Worm (Caenorhabditis elegans) whole organism, L3 larva: ENCODE results near the gene msp-32.
"Not testable (repeated sequence)": the region's sequence is repeated elsewhere in the genome, so short reads cannot be mapped to it uniquely, and the experiment has no call there.

ENCODE experiments used
- R02D3.7 ChIP-seq: fragments of 150-350 bp; optimal IDR thresholded peaks from 2 replicates; lab custom pipeline; 2014; ENCODE audit warnings: missing biosample characterization, missing genetic modification characterization
- aly-2 ChIP-seq: fragments of 150-350 bp; optimal IDR thresholded peaks from 2 replicates; lab custom pipeline; 2014; ENCODE audit warnings: missing biosample characterization, missing genetic modification characterization
- ceh-16 ChIP-seq: sonication (generic microtip); optimal IDR thresholded peaks from 2 replicates; lab custom pipeline; 2017; ENCODE audit warnings: missing biosample characterization, missing genetic modification characterization
- ceh-28 ChIP-seq: fragments of 150-350 bp; optimal IDR thresholded peaks from 2 replicates; lab custom pipeline; 2014; ENCODE audit warnings: missing biosample characterization, missing genetic modification reagents, missing genetic modification characterization
- ceh-82 ChIP-seq: fragments of 150-350 bp; optimal IDR thresholded peaks from 2 replicates; lab custom pipeline; 2014; ENCODE audit warnings: missing biosample characterization, missing genetic modification characterization
- ceh-9 ChIP-seq: sonication (generic microtip); optimal IDR thresholded peaks from 2 replicates; lab custom pipeline; 2018; ENCODE audit warnings: missing biosample characterization, missing genetic modification characterization
- daf-12 ChIP-seq: fragments of 150-350 bp; optimal IDR thresholded peaks from 2 replicates; lab custom pipeline; 2014; ENCODE audit warnings: missing biosample characterization, missing genetic modification reagents, missing genetic modification characterization
- egl-27 ChIP-seq: sonication (generic microtip); optimal IDR thresholded peaks from 4 replicates; lab custom pipeline; 2017; ENCODE audit warnings: missing biosample characterization, missing genetic modification reagents, missing genetic modification characterization
- elt-1 ChIP-seq: fragments of 150-350 bp; optimal IDR thresholded peaks from 2 replicates; lab custom pipeline; 2014; ENCODE audit warnings: missing biosample characterization, missing genetic modification characterization
- elt-2 ChIP-seq: sonication (generic microtip); optimal IDR thresholded peaks from 2 replicates; lab custom pipeline; 2016; ENCODE audit warnings: missing genetic modification reagents, mild to moderate bottlenecking, missing genetic modification characterization, missing compliant biosample characterization
- elt-3 ChIP-seq, 3 experiments: fragments of 150-350 bp in 1 of 3; sonication (generic microtip) in 2 of 3; optimal IDR thresholded peaks; 2 replicates in 2 of 3; 4 replicates in 1 of 3; lab custom pipeline; 2014 to 2017; ENCODE audit warnings: missing biosample characterization in 3 of 3, missing genetic modification characterization in 3 of 3
- fkh-10 ChIP-seq: sonication (generic microtip); optimal IDR thresholded peaks from 2 replicates; lab custom pipeline; 2017; ENCODE audit warnings: missing biosample characterization, missing genetic modification reagents, missing genetic modification characterization
- jun-1 ChIP-seq: fragments of 150-350 bp; optimal IDR thresholded peaks from 2 replicates; lab custom pipeline; 2014; ENCODE audit warnings: missing biosample characterization, missing genetic modification reagents, missing genetic modification characterization
- lin-15B ChIP-seq: fragments of 150-350 bp; optimal IDR thresholded peaks from 2 replicates; lab custom pipeline; 2014; ENCODE audit warnings: missing biosample characterization, missing genetic modification characterization
- lin-39 ChIP-seq: fragments of 150-350 bp; optimal IDR thresholded peaks from 2 replicates; lab custom pipeline; 2018; ENCODE audit warnings: missing biosample characterization, missing genetic modification reagents, missing genetic modification characterization
- lsy-12 ChIP-seq: sonication (generic microtip); optimal IDR thresholded peaks from 2 replicates; lab custom pipeline; 2016; ENCODE audit warnings: mild to moderate bottlenecking, missing genetic modification characterization, missing compliant biosample characterization
- nfya-1 ChIP-seq: sonication (generic microtip); optimal IDR thresholded peaks from 2 replicates; lab custom pipeline; 2017; ENCODE audit warnings: missing genetic modification characterization, mild to moderate bottlenecking, missing compliant biosample characterization, antibody characterized with exemption, moderate library complexity; ENCODE audit not compliant: insufficient read depth
- nhr-11 ChIP-seq: fragments of 150-350 bp; optimal IDR thresholded peaks from 2 replicates; lab custom pipeline; 2014; ENCODE audit warnings: missing biosample characterization, missing genetic modification characterization
- nhr-12 ChIP-seq: fragments of 150-350 bp; optimal IDR thresholded peaks from 2 replicates; lab custom pipeline; 2014; ENCODE audit warnings: missing biosample characterization, missing genetic modification characterization
- nhr-23 ChIP-seq: fragments of 150-350 bp; optimal IDR thresholded peaks from 2 replicates; lab custom pipeline; 2014; ENCODE audit warnings: missing biosample characterization, missing genetic modification reagents, missing genetic modification characterization
- nhr-25 ChIP-seq: sonication (generic microtip); optimal IDR thresholded peaks from 2 replicates; lab custom pipeline; 2017; ENCODE audit warnings: missing biosample characterization, missing genetic modification characterization
- nhr-28 ChIP-seq: fragments of 150-350 bp; optimal IDR thresholded peaks from 2 replicates; lab custom pipeline; 2014; ENCODE audit warnings: missing biosample characterization, missing genetic modification characterization
- nhr-43 ChIP-seq: sonication (generic microtip); optimal IDR thresholded peaks from 2 replicates; lab custom pipeline; 2016; ENCODE audit warnings: mild to moderate bottlenecking, missing genetic modification characterization, missing compliant biosample characterization; ENCODE audit not compliant: poor library complexity, severe bottlenecking
- nhr-67 ChIP-seq: fragments of 150-350 bp; optimal IDR thresholded peaks from 2 replicates; lab custom pipeline; 2014; ENCODE audit warnings: missing biosample characterization, missing genetic modification characterization
- nhr-76 ChIP-seq: fragments of 150-350 bp; sonication (generic microtip); optimal IDR thresholded peaks from 5 replicates; lab custom pipeline; 2014; ENCODE audit warnings: missing biosample characterization, missing genetic modification characterization
- nhr-77 ChIP-seq: fragments of 150-350 bp; optimal IDR thresholded peaks from 2 replicates; lab custom pipeline; 2014; ENCODE audit warnings: missing biosample characterization, missing genetic modification characterization
- pha-4 ChIP-seq: fragments of 150-350 bp; optimal IDR thresholded peaks from 2 replicates; lab custom pipeline; 2014; ENCODE audit warnings: missing biosample characterization, missing genetic modification reagents, missing genetic modification characterization
- pqm-1 ChIP-seq: fragments of 150-350 bp; optimal IDR thresholded peaks from 2 replicates; lab custom pipeline; 2017; ENCODE audit warnings: missing biosample characterization, missing genetic modification characterization, inconsistent platforms
- sea-2 ChIP-seq: fragments of 150-350 bp; sonication (generic microtip); optimal IDR thresholded peaks from 4 replicates; lab custom pipeline; 2014; ENCODE audit warnings: missing biosample characterization, missing genetic modification reagents, missing genetic modification characterization
- skn-1 ChIP-seq: fragments of 150-350 bp; optimal IDR thresholded peaks from 2 replicates; lab custom pipeline; 2014; ENCODE audit warnings: missing biosample characterization, missing genetic modification characterization
- snpc-4 ChIP-seq: fragments of 150-350 bp; optimal IDR thresholded peaks from 2 replicates; lab custom pipeline; 2014; ENCODE audit warnings: missing biosample characterization, missing genetic modification characterization
- tbx-2 ChIP-seq: sonication (generic microtip); optimal IDR thresholded peaks from 2 replicates; lab custom pipeline; 2016; ENCODE audit warnings: mild to moderate bottlenecking, missing genetic modification characterization, missing compliant biosample characterization
- unc-39 ChIP-seq: sonication (generic microtip); optimal IDR thresholded peaks from 4 replicates; lab custom pipeline; 2017; ENCODE audit warnings: missing biosample characterization, missing genetic modification characterization
- unc-62 ChIP-seq: fragments of 150-350 bp; sonication (generic microtip); optimal IDR thresholded peaks from 4 replicates; lab custom pipeline; 2014; ENCODE audit warnings: missing biosample characterization, missing genetic modification reagents, missing genetic modification characterization
- zag-1 ChIP-seq: fragments of 150-350 bp; optimal IDR thresholded peaks from 2 replicates; lab custom pipeline; 2014; ENCODE audit warnings: missing biosample characterization, missing genetic modification characterization
- ztf-11 ChIP-seq: fragments of 150-350 bp; optimal IDR thresholded peaks from 2 replicates; lab custom pipeline; 2014; ENCODE audit warnings: missing biosample characterization, missing genetic modification characterization

msp-32 gene

ce11 chrII:4925198-4925764 lies 26.7 kb downstream of the msp-32 start, which contains the start of gene aagr-2:
Gene aagr-2, minus strand, starts transcription at chrII:4925248.
- TF ChIP-seq nhr-76 (tag; lab: Kevin White, UChicago) (no peak), zag-1 (no peak), pqm-1 (tag; lab: Kevin White, UChicago) (peak; percentile 96), nhr-77 (tag; lab: Kevin White, UChicago) (no peak), skn-1 (tag; lab: Kevin White, UChicago) (no peak), elt-2 (tag; lab: Kevin White, UChicago) (peak; percentile 100), sea-2 (no peak), ceh-82 (tag; lab: Kevin White, UChicago) (no peak), pha-4 (tag; lab: Kevin White, UChicago) (peak; percentile 74), jun-1 (tag; lab: Kevin White, UChicago) (peak; percentile 76), ztf-11 (tag; lab: Kevin White, UChicago) (no peak)

ce11 chrII:4931286-4931685 lies 32.7 kb downstream of the msp-32 start:
- TF ChIP-seq egl-27 (tag; lab: Kevin White, UChicago) (no peak), elt-2 (tag; lab: Kevin White, UChicago) (no peak), lin-15B (tag; lab: Kevin White, UChicago) (no peak), lsy-12 (tag; lab: Kevin White, UChicago) (no peak), zag-1 (no peak)
- TF ChIP-seq, all 47 proteins: peak for 0

ce11 chrII:4932727-4933126 lies 34.1 kb downstream of the msp-32 start, which contains the start of gene msp-152:
Gene msp-152, plus strand, starts transcription at chrII:4933027.
- not testable (repeated sequence) for TF ChIP-seq nhr-11, nhr-67, ceh-16 (tag; lab: Kevin White, UChicago)

- no peak for TF ChIP-seq nhr-11 (tag; lab: Kevin White, UChicago)
- TF ChIP-seq nhr-25 (tag; lab: Kevin White, UChicago), result no peak
- TF ChIP-seq elt-3 (tag; optimal IDR thresholded peaks at IDR 0.05; lab: Kevin White, UChicago), result no peak
- TF ChIP-seq nhr-28 (tag; lab: Kevin White, UChicago), result no peak
- no peak for TF ChIP-seq egl-27 (tag; lab: Kevin White, UChicago)
- no peak for TF ChIP-seq ceh-28 (tag; lab: Kevin White, UChicago)
- no peak for TF ChIP-seq zag-1
- TF ChIP-seq ztf-11 (tag; lab: Kevin White, UChicago), result no peak
- TF ChIP-seq lin-15B (tag; lab: Kevin White, UChicago), result no peak
- no peak for TF ChIP-seq tbx-2 (tag; lab: Kevin White, UChicago)
- TF ChIP-seq elt-2 (tag; lab: Kevin White, UChicago), result no peak
- TF ChIP-seq unc-62 (GFP tag; lab: Kevin White, UChicago), result no peak
- TF ChIP-seq snpc-4 (tag; lab: Kevin White, UChicago), result no peak
- no peak for TF ChIP-seq unc-39 (tag; lab: Kevin White, UChicago)
- no peak for TF ChIP-seq nfya-1 (tag; lab: Kevin White, UChicago)
- no peak for TF ChIP-seq lin-39 (tag; lab: Kevin White, UChicago)
- TF ChIP-seq aly-2 (tag; lab: Kevin White, UChicago), result no peak
- TF ChIP-seq, all 47 proteins: peak for 0
These were observed 36.3 kb downstream of the msp-32 start, which contains the start of gene gst-30 for ce11 chrII:4934954-4935353. Gene gst-30, minus strand, starts transcription at chrII:4935054.

DNA sequence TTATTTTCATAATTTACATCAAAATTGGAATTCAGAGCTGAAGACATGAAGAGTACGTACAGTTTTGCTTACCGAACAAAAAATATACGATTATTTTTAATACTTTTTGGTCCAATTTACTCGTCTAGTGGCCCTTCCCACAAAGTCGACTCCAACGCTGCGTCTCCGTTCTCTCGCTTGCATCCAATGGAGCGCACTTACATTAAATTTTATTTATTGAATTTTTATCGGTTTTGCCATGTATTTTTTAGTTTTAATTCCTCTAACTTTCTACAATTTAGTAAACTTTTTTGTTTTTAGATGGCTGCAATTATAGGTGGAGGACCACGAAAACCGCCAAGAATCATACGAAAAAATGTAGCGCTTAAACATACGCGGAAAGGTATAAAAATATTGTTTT lies 36.9 kb downstream of the msp-32 start, which contains the start of gene ZK546.5:
Gene ZK546.5, plus strand, starts transcription at position 301 of the 400 bp plus-strand sequence.
- TF ChIP-seq nfya-1 (tag; lab: Kevin White, UChicago) (peak; percentile 36), lin-15B (tag; lab: Kevin White, UChicago) (peak; percentile 1), R02D3.7 (tag; lab: Kevin White, UChicago) (no peak)

DNA sequence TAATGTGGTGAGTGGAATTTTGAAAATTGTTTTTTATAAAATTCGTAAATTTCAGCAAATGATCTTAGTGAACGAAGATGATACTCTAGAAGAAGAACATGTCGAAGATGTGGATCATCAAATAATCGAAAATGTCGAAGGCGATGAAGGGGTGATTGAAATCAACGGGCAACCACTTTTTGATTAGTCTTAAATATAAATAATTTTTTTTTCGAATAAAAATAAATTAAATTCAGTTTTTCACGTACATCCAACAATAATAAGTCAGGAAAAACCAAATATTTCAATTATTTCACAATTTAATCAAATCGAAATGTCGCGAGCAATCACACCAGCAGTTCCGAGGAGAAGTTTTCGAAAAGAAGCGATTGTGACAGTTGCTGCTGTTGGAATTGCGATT lies 39.1 kb downstream of the msp-32 start, which contains the start of gene ZK546.4:
Gene ZK546.4, plus strand, starts transcription at position 301 of the 400 bp plus-strand sequence.
- TF ChIP-seq jun-1 (tag; lab: Kevin White, UChicago) (no peak), pha-4 (tag; lab: Kevin White, UChicago) (no peak), nfya-1 (tag; lab: Kevin White, UChicago) (no peak), nhr-67 (tag; lab: Kevin White, UChicago) (no peak), unc-39 (tag; lab: Kevin White, UChicago) (no peak), ceh-9 (tag; lab: Kevin White, UChicago) (no peak), elt-1 (no peak), lsy-12 (tag; lab: Kevin White, UChicago) (no peak), elt-2 (tag; lab: Kevin White, UChicago) (no peak), daf-12 (tag; lab: Kevin White, UChicago) (no peak), tbx-2 (tag; lab: Kevin White, UChicago) (no peak), sea-2 (no peak), nhr-43 (tag; lab: Kevin White, UChicago) (no peak), nhr-12 (tag; lab: Kevin White, UChicago) (no peak), fkh-10 (GFP tag; lab: Kevin White, UChicago) (no peak), nhr-77 (tag; lab: Kevin White, UChicago) (no peak), nhr-23 (tag; lab: Kevin White, UChicago) (no peak)
- TF ChIP-seq, all 47 proteins: peak for 0
